Worm (Caenorhabditis elegans): Measurements from ENCODE around the gene Y43F8C.7.

Gene Y43F8C.7

DNA sequence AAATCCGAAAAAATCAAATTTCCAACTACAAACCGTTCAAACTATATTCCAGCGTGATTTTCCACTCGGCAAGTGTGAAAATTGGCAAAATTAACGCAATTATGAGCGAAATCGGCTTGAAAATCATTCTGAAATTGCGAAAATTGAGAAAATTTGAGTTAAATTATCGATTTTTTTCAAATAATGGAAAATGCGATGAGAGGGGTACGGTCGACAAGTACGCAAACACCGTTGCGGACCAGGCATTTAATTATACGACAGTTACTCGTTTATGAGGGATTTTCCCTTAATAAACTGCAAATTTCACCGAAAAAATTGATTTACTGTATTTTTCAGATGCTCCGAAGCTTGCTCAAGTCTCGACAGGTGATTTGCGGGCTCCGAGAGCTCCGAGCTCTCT, at the start of gene Y43F8C.7, which contains the start of gene mrps-28:
Gene Y43F8C.7 (minus strand): TSS at position 128 of the 400 bp plus-strand sequence.
Gene mrps-28 (plus strand): TSS at position 337 of the 400 bp plus-strand sequence.
- TF ChIP-seq lin-13 (tag; optimal IDR thresholded peaks at IDR 0.05) (peak; percentile 48), mep-1 (tag; optimal IDR thresholded peaks at IDR 0.05) (no peak), ceh-39 (tag; optimal IDR thresholded peaks at IDR 0.05) (peak; percentile 83), lsy-2 (tag; optimal IDR thresholded peaks at IDR 0.05) (peak; percentile 96), unc-62 (GFP tag; optimal IDR thresholded peaks at IDR 0.05) (no peak), ces-1 (GFP tag; optimal IDR thresholded peaks at IDR 0.05) (peak; percentile 82)

- no peak for TF ChIP-seq elt-1 (tag; optimal IDR thresholded peaks at IDR 0.05; ENCODE audit: borderline replicate concordance, insufficient read depth)
- TF ChIP-seq sem-2 (GFP tag; optimal IDR thresholded peaks at IDR 0.05) = no peak
- no peak for TF ChIP-seq pha-4 (tag; optimal IDR thresholded peaks at IDR 0.05)
- no peak for TF ChIP-seq tbx-8 (GFP tag; optimal IDR thresholded peaks at IDR 0.05)
- no peak for TF ChIP-seq mls-2 (tag; optimal IDR thresholded peaks at IDR 0.05)
- no peak for TF ChIP-seq sptf-1 (tag; optimal IDR thresholded peaks at IDR 0.05)
- TF ChIP-seq zip-8 (tag; optimal IDR thresholded peaks at IDR 0.05) = no peak
- no peak for TF ChIP-seq nhr-2 (tag; optimal IDR thresholded peaks at IDR 0.05)
- no peak for TF ChIP-seq nhr-12 (tag; optimal IDR thresholded peaks at IDR 0.05)
- TF ChIP-seq hlh-1 (tag; optimal IDR thresholded peaks at IDR 0.05) = no peak
These were observed 48.1 kb upstream of the Y43F8C.7 start for ce11 chrV:19691954-19692353.

DNA sequence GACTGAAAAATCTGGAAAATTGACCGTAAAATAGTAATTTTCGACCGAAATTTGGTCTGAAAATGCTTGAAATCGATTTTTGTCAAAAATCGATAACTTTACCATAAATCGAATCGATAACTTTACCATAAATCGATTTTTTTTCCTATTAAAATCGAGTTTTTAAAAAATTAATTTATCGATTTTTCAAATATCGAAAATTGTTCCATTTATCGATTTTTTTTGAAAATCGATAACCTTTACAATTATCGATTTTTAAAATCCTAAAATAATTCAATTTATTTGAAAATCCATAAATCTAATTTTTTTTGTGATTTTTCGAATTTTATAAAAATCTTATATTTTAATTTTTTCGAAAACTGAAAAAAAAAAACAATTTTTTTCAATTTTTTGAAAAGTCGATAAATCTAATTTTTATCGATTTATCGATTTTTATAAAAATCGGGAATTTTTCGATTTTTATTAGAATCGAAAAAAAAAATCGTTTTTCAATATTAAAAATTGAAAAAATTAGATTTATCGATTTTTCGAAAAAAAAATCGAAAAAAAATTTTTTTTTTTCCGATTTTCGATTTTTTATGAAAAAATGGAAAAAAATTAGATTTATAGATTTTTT, 47.5 kb upstream of the Y43F8C.7 start:
- TF ChIP-seq unc-120 (tag; optimal IDR thresholded peaks at IDR 0.05; ENCODE audit: poor library complexity, severe bottlenecking) (no peak), ceh-43 (GFP tag; optimal IDR thresholded peaks at IDR 0.05) (no peak), mls-2 (tag; optimal IDR thresholded peaks at IDR 0.05) (no peak), ceh-83 (GFP tag; optimal IDR thresholded peaks at IDR 0.05) (no peak), bed-3 (GFP tag; optimal IDR thresholded peaks at IDR 0.05) (no peak), pha-4 (tag; optimal IDR thresholded peaks at IDR 0.05) (no peak)

DNA sequence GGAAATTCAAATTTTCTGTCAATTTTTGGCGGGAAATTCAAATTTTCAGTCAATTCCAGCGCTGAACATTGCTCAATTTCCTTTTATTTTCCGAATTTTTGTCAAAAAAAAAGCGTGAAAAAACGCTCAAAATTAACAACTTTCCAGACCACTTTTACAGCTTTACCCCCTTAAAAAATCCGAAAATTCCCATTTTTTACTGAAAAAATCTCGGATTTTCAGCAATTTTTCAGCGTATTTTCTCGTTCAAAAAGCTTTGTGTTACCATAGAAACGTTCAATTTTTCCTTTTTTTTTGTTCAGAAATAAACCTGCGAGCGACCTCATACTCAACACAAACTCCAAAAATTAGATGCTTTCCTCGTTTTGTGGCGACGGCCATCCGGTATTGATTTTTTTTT, 30.7 kb upstream of the Y43F8C.7 start, which contains the start of gene mrp-7:
Gene mrp-7 (plus strand): TSS at position 301 of the 400 bp plus-strand sequence.
- no peak for TF ChIP-seq nhr-237 (tag; optimal IDR thresholded peaks at IDR 0.05)
- TF ChIP-seq unc-62 (GFP tag; optimal IDR thresholded peaks at IDR 0.05) = no peak
- no peak for TF ChIP-seq elt-1 (tag; optimal IDR thresholded peaks at IDR 0.05; ENCODE audit: borderline replicate concordance, insufficient read depth)
- TF ChIP-seq blmp-1 (tag; optimal IDR thresholded peaks at IDR 0.05) = no peak
- no peak for TF ChIP-seq unc-39 (tag; optimal IDR thresholded peaks at IDR 0.05)
- TF ChIP-seq nhr-12 (tag; optimal IDR thresholded peaks at IDR 0.05) = no peak
- no peak for TF ChIP-seq cnd-1 (tag; optimal IDR thresholded peaks at IDR 0.05)

ce11 chrV:19673298-19673903, 29.6 kb upstream of the Y43F8C.7 start:
- TF ChIP-seq nhr-76 (tag; optimal IDR thresholded peaks at IDR 0.05) = no peak
- TF ChIP-seq bed-3 (GFP tag; optimal IDR thresholded peaks at IDR 0.05) = no peak
- TF ChIP-seq nhr-237 (tag; optimal IDR thresholded peaks at IDR 0.05) = no peak
- TF ChIP-seq ztf-11 (tag; optimal IDR thresholded peaks at IDR 0.05) = no peak
- no peak for TF ChIP-seq snpc-4 (tag; optimal IDR thresholded peaks at IDR 0.05)
- no peak for TF ChIP-seq zip-8 (tag; optimal IDR thresholded peaks at IDR 0.05)
- no peak for TF ChIP-seq nhr-2 (tag; optimal IDR thresholded peaks at IDR 0.05)

DNA sequence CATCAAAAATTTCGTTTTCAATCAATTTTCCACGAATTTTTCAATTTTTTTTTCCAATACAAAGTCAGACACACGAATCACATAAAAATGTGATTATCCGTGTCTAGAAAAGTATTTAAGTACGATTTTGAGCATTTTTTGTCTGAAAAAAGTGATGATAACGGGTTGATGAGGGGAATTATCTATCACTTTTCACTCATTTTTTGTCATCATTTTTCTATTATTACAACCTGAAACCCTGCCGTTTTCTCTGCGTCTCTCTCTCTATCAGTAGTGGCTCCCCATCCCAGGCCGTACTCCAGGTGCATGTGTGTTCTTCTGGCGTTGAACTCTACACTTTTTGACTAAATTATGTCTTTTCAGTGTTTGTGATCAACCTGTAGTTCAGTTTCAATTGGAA, 28.5 kb upstream of the Y43F8C.7 start:
- TF ChIP-seq mls-2 (tag; optimal IDR thresholded peaks at IDR 0.05) (no peak), unc-62 (GFP tag; optimal IDR thresholded peaks at IDR 0.05) (no peak), ces-1 (GFP tag; optimal IDR thresholded peaks at IDR 0.05) (no peak), cnd-1 (tag; optimal IDR thresholded peaks at IDR 0.05) (no peak), nhr-237 (tag; optimal IDR thresholded peaks at IDR 0.05) (no peak), drap-1 (GFP tag; optimal IDR thresholded peaks at IDR 0.05) (no peak), M03D4.4 (tag; optimal IDR thresholded peaks at IDR 0.05) (no peak), nhr-76 (tag; optimal IDR thresholded peaks at IDR 0.05) (no peak), pha-4 (tag; optimal IDR thresholded peaks at IDR 0.05) (no peak)

Data from whole organism, mixed stage, embryonic.